Worm (Caenorhabditis elegans) whole organism, L2 larva: Measurements from ENCODE around the gene nhr-3.

Experiments
- R02D3.7 ChIP-seq: fragments of 150-350 bp; optimal IDR thresholded peaks from 2 replicates; lab custom pipeline; 2014; ENCODE audit warnings: missing biosample characterization, missing genetic modification characterization
- ama-1 ChIP-seq: fragments of 150-350 bp; optimal IDR thresholded peaks from 2 replicates; lab custom pipeline; 2018; ENCODE audit warnings: inconsistent platforms
- dmd-4 ChIP-seq: sonication (generic microtip); optimal IDR thresholded peaks from 2 replicates; lab custom pipeline; 2017; ENCODE audit warnings: missing biosample characterization, missing genetic modification characterization
- egl-27 ChIP-seq: sonication (generic microtip); optimal IDR thresholded peaks from 3 replicates; lab custom pipeline; 2017; ENCODE audit warnings: missing biosample characterization, missing genetic modification reagents, missing genetic modification characterization
- fos-1 ChIP-seq: fragments of 150-350 bp; optimal IDR thresholded peaks from 2 replicates; lab custom pipeline; 2014; ENCODE audit warnings: missing biosample characterization, missing genetic modification characterization
- lin-13 ChIP-seq: fragments of 150-350 bp; optimal IDR thresholded peaks from 2 replicates; lab custom pipeline; 2014; ENCODE audit warnings: missing biosample characterization, missing genetic modification reagents, missing genetic modification characterization
- lin-39 ChIP-seq: fragments of 150-350 bp; optimal IDR thresholded peaks from 2 replicates; lab custom pipeline; 2014; ENCODE audit warnings: missing biosample characterization, missing genetic modification reagents, missing genetic modification characterization
- nhr-11 ChIP-seq: fragments of 150-350 bp; optimal IDR thresholded peaks from 2 replicates; lab custom pipeline; 2014; ENCODE audit warnings: missing biosample characterization, missing genetic modification characterization
- nhr-23 ChIP-seq: fragments of 150-350 bp; optimal IDR thresholded peaks from 2 replicates; lab custom pipeline; 2014; ENCODE audit warnings: missing biosample characterization, missing genetic modification reagents, missing genetic modification characterization
- nhr-25 ChIP-seq: fragments of 150-350 bp; sonication (generic microtip); optimal IDR thresholded peaks from 3 replicates; lab custom pipeline; 2014; ENCODE audit warnings: missing biosample characterization, missing genetic modification characterization
- snpc-4 ChIP-seq: fragments of 150-350 bp; optimal IDR thresholded peaks from 2 replicates; lab custom pipeline; 2014; ENCODE audit warnings: missing biosample characterization, missing genetic modification characterization
- zag-1 ChIP-seq: fragments of 150-350 bp; optimal IDR thresholded peaks from 2 replicates; lab custom pipeline; 2014; ENCODE audit warnings: missing biosample characterization, missing genetic modification characterization

DNA sequence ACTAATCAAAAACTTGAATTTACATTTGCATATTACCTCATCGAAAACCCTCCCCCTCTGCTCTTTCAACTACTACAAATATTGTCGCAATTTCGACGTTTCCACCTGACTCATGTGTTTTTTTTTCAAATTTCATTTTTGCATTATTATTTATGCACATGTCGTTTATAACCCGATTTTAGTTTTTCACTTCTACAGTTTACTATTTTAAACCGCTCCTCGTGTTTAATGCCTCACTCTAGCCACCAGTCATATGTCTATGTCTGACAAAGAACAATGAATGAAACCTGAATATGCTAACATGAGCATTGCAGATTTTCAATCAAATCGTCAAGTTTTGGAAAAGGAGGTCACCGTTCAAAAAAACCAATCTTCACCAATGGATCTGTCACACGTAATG is 24.2 kb upstream of the nhr-3 start, which contains the start of gene T24C2.5:
- TF ChIP-seq lin-39 (no peak), egl-27 (tag; lab: Kevin White, UChicago) (no peak), nhr-25 (tag; lab: Kevin White, UChicago) (no peak), fos-1 (tag; lab: Kevin White, UChicago) (no peak), zag-1 (tag; lab: Kevin White, UChicago) (no peak), nhr-23 (tag; lab: Kevin White, UChicago) (no peak), lin-13 (no peak), dmd-4 (tag; lab: Kevin White, UChicago) (no peak), snpc-4 (no peak), nhr-11 (no peak), ama-1 (lab: Kevin White, UChicago) (no peak), R02D3.7 (no peak)
